Fruit fly (Drosophila melanogaster): Measurements from ENCODE around the gene alpha-Est2.

Gene alpha-Est2

dm6 chr3R:7500513-7500912 is 41.1 kb upstream of the alpha-Est2 start (continued):
- TF ChIP-seq so (GFP tag; IDR thresholded peaks at IDR 0.05), result no peak
- TF ChIP-seq CG14441 (GFP tag; IDR thresholded peaks at IDR 0.05), result peak; percentile 43; the same call in 1 of the 2 replicates
- no peak for TF ChIP-seq HmgD (GFP tag; optimal IDR thresholded peaks at IDR 0.05)
- peak; percentile 59 for TF ChIP-seq lilli (GFP tag; optimal IDR thresholded peaks at IDR 0.05)
- peak; percentile 2 for TF ChIP-seq pho (GFP tag; optimal IDR thresholded peaks at IDR 0.05)
- 0 out of 3 replicates have a peak, but pooled peaks have one; percentile 46 for TF ChIP-seq CG11695 (GFP tag; IDR thresholded peaks at IDR 0.05)
- TF ChIP-seq slp2 (GFP tag; optimal IDR thresholded peaks at IDR 0.05), result no peak
- TF ChIP-seq CG13287 (GFP tag; IDR thresholded peaks at IDR 0.05; ENCODE audit: partially characterized antibody), result no peak
- TF ChIP-seq CG10267 (tag; optimal IDR thresholded peaks at IDR 0.05), result no peak
- no peak for TF ChIP-seq CG17186 (GFP tag; optimal IDR thresholded peaks at IDR 0.05)
- TF ChIP-seq CG3995 (GFP tag; optimal IDR thresholded peaks at IDR 0.05), result no peak
- no peak for TF ChIP-seq ac (GFP tag; optimal IDR thresholded peaks at IDR 0.05)
- no peak for TF ChIP-seq prd (optimal IDR thresholded peaks at IDR 0.05)
- peak; percentile 31; the same call in 2 of the 3 replicates for TF ChIP-seq prd (GFP tag; IDR thresholded peaks at IDR 0.05)
- TF ChIP-seq lmd (GFP tag; IDR thresholded peaks at IDR 0.05), result peak; percentile 24; the same call in 1 of the 2 replicates
- peak; percentile 17; the same call in 1 of the 2 replicates for TF ChIP-seq CG11247 (GFP tag; IDR thresholded peaks at IDR 0.05)
- no peak for TF ChIP-seq CG11723 (GFP tag; optimal IDR thresholded peaks at IDR 0.05)
- no peak for TF ChIP-seq gsb-n (tag; optimal IDR thresholded peaks at IDR 0.05)
- TF ChIP-seq CG12104 (GFP tag; optimal IDR thresholded peaks at IDR 0.05), result no peak
- TF ChIP-seq CG13296 (GFP tag; optimal IDR thresholded peaks at IDR 0.05), result no peak
- TF ChIP-seq run (tag; optimal IDR thresholded peaks at IDR 0.05), result no peak
- TF ChIP-seq Pdp1 (GFP tag; optimal IDR thresholded peaks at IDR 0.05), result peak in 1 of 2 experiments; percentile 9
- no peak for TF ChIP-seq E2f1 (GFP tag; IDR thresholded peaks at IDR 0.05)
- no peak for TF ChIP-seq CG31388 (GFP tag; optimal IDR thresholded peaks at IDR 0.05)
- TF ChIP-seq CG10959 (GFP tag; IDR thresholded peaks at IDR 0.05), result no peak
- no peak for TF ChIP-seq da (GFP tag; optimal IDR thresholded peaks at IDR 0.05)
- no peak for TF ChIP-seq Sin3A (optimal IDR thresholded peaks at IDR 0.05)
- TF ChIP-seq CG17912 (GFP tag; optimal IDR thresholded peaks at IDR 0.05), result no peak
- peak; percentile 18 for TF ChIP-seq slou (GFP tag; optimal IDR thresholded peaks at IDR 0.05)
- no peak for TF ChIP-seq fru (optimal IDR thresholded peaks at IDR 0.05)
- TF ChIP-seq br (optimal IDR thresholded peaks at IDR 0.05), result no peak
- TF ChIP-seq Fer1 (GFP tag; optimal IDR thresholded peaks at IDR 0.05), result no peak
- TF ChIP-seq ro (GFP tag; IDR thresholded peaks at IDR 0.05), result no peak

DNA sequence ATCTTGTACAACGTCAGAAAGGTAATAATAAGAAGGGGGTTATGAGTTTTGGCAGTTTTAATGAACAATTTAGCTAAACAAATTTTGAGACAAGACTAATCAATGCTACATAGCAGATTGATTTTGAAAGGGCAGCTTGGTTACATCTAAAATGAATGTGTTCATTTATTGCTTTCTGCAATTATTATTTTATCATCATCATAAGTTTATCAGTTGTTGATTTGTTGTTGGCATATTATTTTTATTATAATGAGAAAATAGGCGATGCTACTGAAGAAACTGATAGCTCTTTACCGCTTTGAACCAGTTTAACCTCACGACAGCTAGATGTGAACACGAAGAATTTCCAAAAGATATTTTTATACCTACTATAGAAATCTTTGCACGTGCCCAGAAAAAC is 39.3 kb upstream of the alpha-Est2 start, which contains the start of gene Mics1:
Gene Mics1 (minus strand): TSS at position 101 of the 400 bp plus-strand sequence.
- TF ChIP-seq ci (GFP tag; IDR thresholded peaks at IDR 0.05), result no peak
- peak; percentile 52 for TF ChIP-seq sd (tag; optimal IDR thresholded peaks at IDR 0.05)
- TF ChIP-seq gem (tag; optimal IDR thresholded peaks at IDR 0.05), result peak; percentile 44

DNA sequence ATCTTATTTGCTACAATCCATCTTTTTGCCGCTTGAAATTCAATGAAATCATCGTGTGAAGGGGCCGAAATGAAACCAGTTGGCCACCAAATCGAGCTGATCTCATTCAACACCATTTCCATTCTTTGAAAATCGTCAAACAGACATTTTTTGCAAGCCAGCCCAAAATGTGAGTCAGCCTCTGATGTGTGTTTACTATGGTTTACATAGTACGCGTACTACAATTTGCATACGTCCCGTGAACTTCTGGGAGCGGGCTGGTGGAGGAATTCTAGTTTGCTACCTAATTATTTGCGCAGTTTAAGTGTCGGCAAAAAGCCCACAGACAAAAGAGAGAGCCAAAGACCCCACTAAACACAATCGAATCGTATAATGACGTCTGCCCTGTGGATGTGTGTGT is 38.4 kb upstream of the alpha-Est2 start:
- TF ChIP-seq HHEX (GFP tag; optimal IDR thresholded peaks at IDR 0.05), result no peak
- 0 out of 2 replicates have a peak, but pooled peaks have one; percentile 21 for TF ChIP-seq CG32532 (GFP tag; IDR thresholded peaks at IDR 0.05)
- TF ChIP-seq sug (tag; optimal IDR thresholded peaks at IDR 0.05), result peak; percentile 15
- 0 out of 4 replicates have a peak, but pooled peaks have one; percentile 40 for TF ChIP-seq chinmo (GFP tag; IDR thresholded peaks at IDR 0.05; ENCODE audit: partially characterized antibody)
- peak; percentile 48 for TF ChIP-seq sd (tag; optimal IDR thresholded peaks at IDR 0.05)
- TF ChIP-seq CG12769 (tag; optimal IDR thresholded peaks at IDR 0.05), result peak; percentile 45
- TF ChIP-seq Med (GFP tag), result peak; percentile 76
- TF ChIP-seq rib (GFP tag; IDR thresholded peaks at IDR 0.05), result peak; percentile 55; the same call in 1 of the 2 replicates
- TF ChIP-seq ro (GFP tag; IDR thresholded peaks at IDR 0.05), result no peak
- no peak for TF ChIP-seq Dek (tag; optimal IDR thresholded peaks at IDR 0.05)

Measured in whole organism, embryonic.